Fruit fly (Drosophila melanogaster) whole organism, embryonic: ENCODE data around the gene Jhbp3.

ENCODE experiments used
- CG10274 ChIP-seq: fragments of 200-800 bp; sonication (Bioruptor generic); optimal IDR thresholded peaks from 3 replicates; lab custom pipeline; 2017; ENCODE audit warnings: missing biosample characterization, mild to moderate bottlenecking, missing genetic modification characterization
- CG10431 ChIP-seq: fragments of 200-800 bp; sonication (Bioruptor generic); optimal IDR thresholded peaks from 3 replicates; lab custom pipeline; 2018; ENCODE audit warnings: missing biosample characterization, mild to moderate bottlenecking, missing genetic modification characterization
- CG10462 ChIP-seq: fragments of 200-800 bp; sonication (Bioruptor generic); optimal IDR thresholded peaks from 2 replicates; lab custom pipeline; 2016; ENCODE audit warnings: missing biosample characterization, missing genetic modification characterization
- CG12071 ChIP-seq: fragments of 200-800 bp; sonication (Bioruptor generic); optimal IDR thresholded peaks from 3 replicates; lab custom pipeline; 2018; ENCODE audit warnings: missing biosample characterization, mild to moderate bottlenecking, missing genetic modification characterization
- CG1233 ChIP-seq: fragments of 200-800 bp; sonication (Bioruptor generic); optimal IDR thresholded peaks from 4 replicates; lab custom pipeline; 2018; ENCODE audit warnings: missing biosample characterization, mild to moderate bottlenecking, missing genetic modification characterization
- CG14710 ChIP-seq: fragments of 200-800 bp; sonication (Bioruptor generic); optimal IDR thresholded peaks from 3 replicates; lab custom pipeline; 2019; ENCODE audit warnings: missing biosample characterization, mild to moderate bottlenecking, missing genetic modification characterization, moderate library complexity
- CG17912 ChIP-seq: fragments of 200-800 bp; sonication (Bioruptor generic); optimal IDR thresholded peaks from 2 replicates; lab custom pipeline; 2018; ENCODE audit warnings: missing biosample characterization, mild to moderate bottlenecking, missing genetic modification characterization
- CG18619 ChIP-seq: fragments of 200-800 bp; sonication (Bioruptor generic); optimal IDR thresholded peaks from 3 replicates; lab custom pipeline; 2017; ENCODE audit warnings: missing biosample characterization, mild to moderate bottlenecking, missing genetic modification characterization
- CG33557 ChIP-seq: fragments of 200-800 bp; sonication (Bioruptor generic); optimal IDR thresholded peaks from 2 replicates; lab custom pipeline; 2019; ENCODE audit warnings: missing biosample characterization, mild to moderate bottlenecking, missing genetic modification characterization, moderate library complexity
- CG3847 ChIP-seq: fragments of 200-800 bp; sonication (Bioruptor generic); IDR thresholded peaks from 2 replicates; pipeline ENCODE4 v1.3.6; 2022; ENCODE audit warnings: missing biosample characterization, missing genetic modification characterization
- CG3995 ChIP-seq: fragments of 200-800 bp; sonication (Bioruptor generic); optimal IDR thresholded peaks from 3 replicates; lab custom pipeline; 2016; ENCODE audit warnings: missing biosample characterization, missing genetic modification characterization
- CG4282 ChIP-seq: fragments of 200-800 bp; sonication (Bioruptor generic); optimal IDR thresholded peaks from 2 replicates; lab custom pipeline; 2016; ENCODE audit warnings: missing biosample characterization, missing genetic modification characterization
- CG4707 ChIP-seq: fragments of 200-800 bp; sonication (Bioruptor generic); optimal IDR thresholded peaks from 2 replicates; lab custom pipeline; 2018; ENCODE audit warnings: missing biosample characterization, mild to moderate bottlenecking, missing genetic modification characterization, moderate library complexity
- CG5180 ChIP-seq: fragments of 200-800 bp; sonication (Bioruptor generic); optimal IDR thresholded peaks from 3 replicates; lab custom pipeline; 2017; ENCODE audit warnings: missing biosample characterization, missing genetic modification characterization, mild to moderate bottlenecking, moderate library complexity, missing genetic modification reagents
- CG6254 ChIP-seq: fragments of 200-800 bp; sonication (Bioruptor generic); optimal IDR thresholded peaks from 3 replicates; lab custom pipeline; 2017; ENCODE audit warnings: mild to moderate bottlenecking, missing biosample characterization, missing genetic modification reagents, missing genetic modification characterization
- CG6272 ChIP-seq: fragments of 200-800 bp; sonication (Bioruptor generic); IDR thresholded peaks from 2 replicates; pipeline ENCODE4 v1.3.6; 2022; ENCODE audit warnings: missing biosample characterization, missing genetic modification characterization
- CG6765 ChIP-seq: fragments of 200-800 bp; sonication (Bioruptor generic); optimal IDR thresholded peaks from 3 replicates; lab custom pipeline; 2017; ENCODE audit warnings: missing biosample characterization, mild to moderate bottlenecking, missing genetic modification characterization
- CG8388 ChIP-seq: fragments of 200-800 bp; sonication (Bioruptor generic); optimal IDR thresholded peaks from 2 replicates; lab custom pipeline; 2019; ENCODE audit warnings: missing biosample characterization, mild to moderate bottlenecking, missing genetic modification characterization, moderate library complexity
- CG9797 ChIP-seq: fragments of 200-800 bp; sonication (Bioruptor generic); optimal IDR thresholded peaks from 3 replicates; lab custom pipeline; 2018; ENCODE audit warnings: missing biosample characterization, mild to moderate bottlenecking, missing genetic modification characterization
- CG9932 ChIP-seq: fragments of 200-800 bp; sonication (Bioruptor generic); IDR thresholded peaks from 2 replicates; pipeline ENCODE4 v1.3.6; 2022; ENCODE audit warnings: missing biosample characterization, missing genetic modification characterization
- Dad ChIP-seq: fragments of 200-800 bp; sonication (Bioruptor generic); optimal IDR thresholded peaks from 3 replicates; lab custom pipeline; 2016; ENCODE audit warnings: missing biosample characterization, missing genetic modification characterization
- Deaf1 ChIP-seq: fragments of 200-800 bp; optimal IDR thresholded peaks from 3 replicates; lab custom pipeline; 2019; ENCODE audit warnings: missing biosample characterization, mild to moderate bottlenecking, missing genetic modification characterization, moderate library complexity
- Dip3 ChIP-seq: fragments of 200-800 bp; sonication (Bioruptor generic); optimal IDR thresholded peaks from 3 replicates; lab custom pipeline; 2016; ENCODE audit warnings: missing biosample characterization, missing genetic modification characterization
- Drgx ChIP-seq: fragments of 200-800 bp; sonication (Bioruptor generic); IDR thresholded peaks from 2 replicates; pipeline ENCODE4 v1.3.6; 2022; ENCODE audit warnings: missing biosample characterization, missing genetic modification characterization
- E2f1 ChIP-seq: fragments of 200-800 bp; sonication (Bioruptor generic); IDR thresholded peaks from 2 replicates; pipeline ENCODE4 v1.3.6; 2022; ENCODE audit warnings: missing biosample characterization, missing genetic modification characterization
- ERR ChIP-seq: fragments of 200-800 bp; sonication (Bioruptor generic); optimal IDR thresholded peaks from 2 replicates; lab custom pipeline; 2016; ENCODE audit warnings: missing biosample characterization, missing genetic modification characterization
- Elba2 ChIP-seq: fragments of 200-800 bp; sonication (Bioruptor generic); optimal IDR thresholded peaks from 3 replicates; lab custom pipeline; 2016; ENCODE audit warnings: missing biosample characterization, missing genetic modification characterization
- Fer1 ChIP-seq: fragments of 200-800 bp; sonication (Bioruptor generic); optimal IDR thresholded peaks from 2 replicates; lab custom pipeline; 2017; ENCODE audit warnings: missing biosample characterization, mild to moderate bottlenecking, missing genetic modification characterization
- HmgZ ChIP-seq: fragments of 200-800 bp; sonication (Bioruptor generic); optimal IDR thresholded peaks from 2 replicates; lab custom pipeline; 2018; ENCODE audit warnings: missing biosample characterization, mild to moderate bottlenecking, missing genetic modification characterization
- Med ChIP-seq: fragments of 200-800 bp; sonication (Bioruptor generic); peaks from one replicate; lab custom pipeline; 2016; ENCODE audit warnings: missing biosample characterization, missing genetic modification characterization, mild to moderate bottlenecking, inconsistent platforms, moderate library complexity
- Meics ChIP-seq: fragments of 200-800 bp; sonication (Bioruptor generic); optimal IDR thresholded peaks from 2 replicates; lab custom pipeline; 2017; ENCODE audit warnings: missing biosample characterization, mild to moderate bottlenecking, missing genetic modification characterization
- Nf-YB ChIP-seq: fragments of 200-800 bp; sonication (Bioruptor generic); optimal IDR thresholded peaks from 3 replicates; lab custom pipeline; 2019; ENCODE audit warnings: missing biosample characterization, mild to moderate bottlenecking, missing genetic modification characterization, moderate library complexity
- NfI ChIP-seq: fragments of 200-800 bp; sonication (Bioruptor generic); optimal IDR thresholded peaks from 3 replicates; lab custom pipeline; 2018; ENCODE audit warnings: missing biosample characterization, mild to moderate bottlenecking, missing genetic modification characterization, moderate library complexity
- Side ChIP-seq: fragments of 200-800 bp; sonication (Bioruptor generic); optimal IDR thresholded peaks from 2 replicates; lab custom pipeline; 2016; ENCODE audit warnings: missing biosample characterization, missing genetic modification characterization
- Sin3A ChIP-seq: fragments of >200 bp; optimal IDR thresholded peaks from 2 replicates; lab custom pipeline; 2018
- Sry-δ ChIP-seq: fragments of 200-800 bp; sonication (Bioruptor generic); optimal IDR thresholded peaks from 2 replicates; lab custom pipeline; 2016; ENCODE audit warnings: missing biosample characterization, missing genetic modification characterization
- Usf ChIP-seq: fragments of 200-800 bp; sonication (Bioruptor generic); optimal IDR thresholded peaks from 2 replicates; lab custom pipeline; 2017; ENCODE audit warnings: missing genotype, missing biosample characterization, missing genetic modification characterization
- ab ChIP-seq: fragments of 200-800 bp; sonication (Bioruptor generic); optimal IDR thresholded peaks from 2 replicates; lab custom pipeline; 2016; ENCODE audit warnings: missing biosample characterization, missing genetic modification characterization
- disco-r ChIP-seq: fragments of 200-800 bp; sonication (Bioruptor generic); optimal IDR thresholded peaks from 2 replicates; lab custom pipeline; 2016; ENCODE audit warnings: missing biosample characterization, missing genetic modification characterization
- gro ChIP-seq: fragments of 200-800 bp; sonication (Bioruptor generic); optimal IDR thresholded peaks from 2 replicates; lab custom pipeline; 2016; ENCODE audit warnings: missing biosample characterization, missing genetic modification characterization
- gsb ChIP-seq: fragments of 200-800 bp; sonication (Bioruptor generic); IDR thresholded peaks from 2 replicates; pipeline ENCODE4 v1.3.6; 2022; ENCODE audit warnings: missing biosample characterization, missing genetic modification characterization
- hb ChIP-seq: fragments of 200-800 bp; sonication (Bioruptor generic); IDR thresholded peaks from 3 replicates; pipeline ENCODE4 v1.3.6; 2022; ENCODE audit warnings: missing biosample characterization, missing genetic modification characterization; ENCODE audit not compliant: partially characterized antibody
- luna ChIP-seq: fragments of 200-800 bp; sonication (Bioruptor generic); optimal IDR thresholded peaks from 2 replicates; lab custom pipeline; 2016; ENCODE audit warnings: missing biosample characterization, missing genetic modification characterization
- nau ChIP-seq: fragments of 200-800 bp; sonication (Bioruptor generic); optimal IDR thresholded peaks from 3 replicates; lab custom pipeline; 2017; ENCODE audit warnings: missing biosample characterization, mild to moderate bottlenecking, missing genetic modification characterization, missing genetic modification reagents
- nerfin-1 ChIP-seq: fragments of 200-800 bp; sonication (Bioruptor generic); optimal IDR thresholded peaks from 3 replicates; lab custom pipeline; 2019; ENCODE audit warnings: missing biosample characterization, mild to moderate bottlenecking, missing genetic modification characterization, moderate library complexity
- pzg ChIP-seq: fragments of 200-800 bp; sonication (Bioruptor generic); optimal IDR thresholded peaks from 3 replicates; lab custom pipeline; 2018; ENCODE audit warnings: missing biosample characterization, mild to moderate bottlenecking, missing genetic modification characterization, moderate library complexity
- sens ChIP-seq: fragments of 200-800 bp; sonication (Bioruptor generic); peaks from one replicate; lab custom pipeline; 2016; ENCODE audit warnings: missing biosample characterization, missing genetic modification characterization
- sim ChIP-seq: fragments of 200-800 bp; sonication (Bioruptor generic); IDR thresholded peaks from 2 replicates; pipeline ENCODE4 v1.3.6; 2022; ENCODE audit warnings: missing biosample characterization, missing genetic modification characterization
- zen ChIP-seq: fragments of 200-800 bp; sonication (Bioruptor generic); optimal IDR thresholded peaks from 3 replicates; lab custom pipeline; 2018; ENCODE audit warnings: missing biosample characterization, mild to moderate bottlenecking, missing genetic modification characterization, moderate library complexity
- zfh1 ChIP-seq: fragments of 200-800 bp; sonication (Bioruptor generic); IDR thresholded peaks from 3 replicates; pipeline ENCODE4 v1.3.6; 2022; ENCODE audit warnings: missing biosample characterization, missing genetic modification characterization

Jhbp3 gene

dm6 chr3R:4957812-4958211 lies 2.8 kb upstream of the Jhbp3 start:
- TF ChIP-seq CG9932 (GFP tag; lab: Robert Waterston, UW) (peak; percentile 15; the same call in 1 of the 2 replicates), gsb (GFP tag; lab: Robert Waterston, UW) (peak; percentile 24; the same call in 1 of the 2 replicates), pzg (GFP tag; lab: Kevin White, UChicago) (no peak), Drgx (peak; percentile 63), zfh1 (0 out of 3 replicates have a peak, but pooled peaks have one; percentile 6), CG10274 (GFP tag; lab: Kevin White, UChicago) (no peak)

dm6 chr3R:4952571-4952929 lies 2.5 kb downstream of the Jhbp3 start, which contains the start of gene Ubc6:
Gene Ubc6 (minus strand): TSS chr3R:4952682.
- TF ChIP-seq CG6254 (GFP tag; lab: Kevin White, UChicago), result no peak
- TF ChIP-seq Usf, result no peak
- TF ChIP-seq Sry-δ, result peak; percentile 100
- no peak for TF ChIP-seq sim (GFP tag; lab: Robert Waterston, UW)
- TF ChIP-seq Elba2 (GFP tag; lab: Kevin White, UChicago), result peak; percentile 88
- TF ChIP-seq CG3995 (GFP tag; lab: Kevin White, UChicago), result peak; percentile 49
- no peak for TF ChIP-seq hb (GFP tag; lab: Robert Waterston, UW)
- peak; percentile 27 for TF ChIP-seq Nf-YB (GFP tag; lab: Kevin White, UChicago)
- TF ChIP-seq CG17912 (GFP tag; lab: Kevin White, UChicago), result peak; percentile 28
- TF ChIP-seq Dip3 (GFP tag; lab: Kevin White, UChicago), result peak; percentile 72
- TF ChIP-seq Sin3A, result peak; percentile 88
- TF ChIP-seq CG9797, result peak; percentile 75
- TF ChIP-seq gro (GFP tag; lab: Kevin White, UChicago), result peak; percentile 75
- peak; percentile 96 for TF ChIP-seq Med (GFP tag; lab: Kevin White, UChicago)
- TF ChIP-seq nau (GFP tag; lab: Kevin White, UChicago), result peak; percentile 13
- peak; percentile 39 for TF ChIP-seq Meics (GFP tag; lab: Kevin White, UChicago)
- peak; percentile 80 for TF ChIP-seq zen (tag; lab: Kevin White, UChicago)
- no peak for TF ChIP-seq E2f1 (GFP tag; lab: Robert Waterston, UW)
- TF ChIP-seq CG5180 (GFP tag; lab: Kevin White, UChicago), result no peak
- peak; percentile 19 for TF ChIP-seq disco-r (GFP tag; lab: Kevin White, UChicago)
- TF ChIP-seq Fer1 (GFP tag; lab: Kevin White, UChicago), result peak; percentile 32
- peak; percentile 40 for TF ChIP-seq CG6765 (GFP tag; lab: Kevin White, UChicago)
- no peak for TF ChIP-seq CG12071
- TF ChIP-seq CG10431, result peak; percentile 27
- peak; percentile 85 for TF ChIP-seq sens (GFP tag; lab: Kevin White, UChicago)
- TF ChIP-seq Dad (GFP tag; lab: Kevin White, UChicago), result peak; percentile 74
- no peak for TF ChIP-seq CG3847
- peak; percentile 43 for TF ChIP-seq nerfin-1 (tag; lab: Kevin White, UChicago)
- no peak for TF ChIP-seq zfh1
- peak; percentile 81 for TF ChIP-seq ERR (GFP tag; lab: Kevin White, UChicago)
- peak; percentile 53 for TF ChIP-seq CG18619
- peak; percentile 57 for TF ChIP-seq Side (GFP tag; lab: Kevin White, UChicago)
- no peak for TF ChIP-seq CG4707 (GFP tag; lab: Kevin White, UChicago)
- peak; percentile 48 for TF ChIP-seq CG10462 (GFP tag; lab: Kevin White, UChicago)
- TF ChIP-seq CG8388 (GFP tag; lab: Kevin White, UChicago), result peak; percentile 18
- TF ChIP-seq CG33557 (GFP tag; lab: Kevin White, UChicago), result peak; percentile 19
- peak; percentile 45 for TF ChIP-seq NfI (GFP tag; lab: Kevin White, UChicago)
- TF ChIP-seq CG4282 (GFP tag; lab: Kevin White, UChicago), result peak; percentile 77
- peak; percentile 93 for TF ChIP-seq HmgZ (tag; lab: Kevin White, UChicago)
- TF ChIP-seq Deaf1 (tag; lab: Kevin White, UChicago), result peak; percentile 31
- no peak for TF ChIP-seq CG1233
- TF ChIP-seq ab (GFP tag; lab: Kevin White, UChicago), result peak; percentile 2
- peak; percentile 85 for TF ChIP-seq CG14710 (tag; lab: Kevin White, UChicago)
- peak; percentile 79 for TF ChIP-seq CG6272
- peak; percentile 26 for TF ChIP-seq luna (GFP tag; lab: Kevin White, UChicago)
